2 worm cellular contexts compared by ENCODE assay signal in the genomic region with DNA sequence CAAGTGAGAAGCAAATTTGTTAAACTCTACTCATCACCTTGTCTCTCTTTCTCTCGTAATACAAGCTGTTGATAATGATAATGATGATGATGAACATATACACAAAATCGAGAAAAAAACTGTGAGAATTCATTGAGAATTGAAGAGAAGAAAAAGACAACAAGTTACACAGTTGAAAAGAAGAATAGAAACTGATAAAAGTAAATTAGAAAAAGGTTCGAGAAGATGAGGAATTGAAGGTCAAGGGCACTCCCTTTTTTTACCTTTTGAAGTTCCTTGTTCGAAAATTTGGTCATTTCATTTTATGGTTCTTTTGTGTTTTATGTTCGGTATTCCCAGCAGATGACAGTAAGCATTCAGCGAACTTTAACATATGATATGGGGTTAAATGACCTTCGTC.
A peak's percentile ranks its signal among the peaks of the same experiment; 100 is the strongest.
TF ChIP-seq lines count a peak whose summit lies in the region.

No protein-coding gene starts in this region.

TF ChIP-seq in whole organism, L1 larva, 84 proteins besides CTCF, POLR2A, EP300 and RAD21 (continued from another document):
- TF ChIP-seq elt-3 (tag; optimal IDR thresholded peaks at IDR 0.05; lab: Kevin White, UChicago): peak in 2 of 6 experiments; percentile 17 to 22

TF ChIP-seq in whole organism, L4 larva, 104 proteins besides CTCF, POLR2A, EP300 and RAD21 (continued from another document):
- TF ChIP-seq ceh-44 (GFP tag; IDR thresholded peaks at IDR 0.05; lab: Robert Waterston, UW) (no peak), dpl-1 (GFP tag; optimal IDR thresholded peaks at IDR 0.05; lab: Kevin White, UChicago) (no peak), arid-1 (GFP tag; conservative IDR thresholded peaks at IDR 0.05; lab: Robert Waterston, UW) (no peak), T20F7.1 (GFP tag; optimal IDR thresholded peaks at IDR 0.05; lab: Kevin White, UChicago) (no peak), nhr-237 (tag; optimal IDR thresholded peaks at IDR 0.05; lab: Kevin White, UChicago) (no peak), Y105C5A.15 (GFP tag; IDR thresholded peaks at IDR 0.05; lab: Robert Waterston, UW) (no peak)
